Fruit fly (Drosophila melanogaster): Measurements from ENCODE around the gene CG3609.

CG3609 gene

dm6 chr2L:2372112-2372449 is 2.3 kb downstream of the CG3609 start:
- TF ChIP-seq Jra (GFP tag; optimal IDR thresholded peaks at IDR 0.05) (no peak), pan (optimal IDR thresholded peaks at IDR 0.05) (no peak)

- TF ChIP-seq dl (GFP tag; optimal IDR thresholded peaks at IDR 0.05; ENCODE audit: insufficient read depth in 1 of 2, partially characterized antibody in 2 of 2) = no peak
- no peak for TF ChIP-seq Dif (GFP tag; optimal IDR thresholded peaks at IDR 0.05; ENCODE audit: partially characterized antibody)
- no peak for TF ChIP-seq Rel (GFP tag; optimal IDR thresholded peaks at IDR 0.05)
- TF ChIP-seq Rel (tag; optimal IDR thresholded peaks at IDR 0.05) = no peak
- TF ChIP-seq usp (GFP tag; optimal IDR thresholded peaks at IDR 0.05) = no peak
Observed at dm6 chr2L:2371406-2372111, 2.9 kb downstream of the CG3609 start, which contains the start of gene CG3597. Gene CG3597 (minus strand): TSS chr2L:2371524.

DNA sequence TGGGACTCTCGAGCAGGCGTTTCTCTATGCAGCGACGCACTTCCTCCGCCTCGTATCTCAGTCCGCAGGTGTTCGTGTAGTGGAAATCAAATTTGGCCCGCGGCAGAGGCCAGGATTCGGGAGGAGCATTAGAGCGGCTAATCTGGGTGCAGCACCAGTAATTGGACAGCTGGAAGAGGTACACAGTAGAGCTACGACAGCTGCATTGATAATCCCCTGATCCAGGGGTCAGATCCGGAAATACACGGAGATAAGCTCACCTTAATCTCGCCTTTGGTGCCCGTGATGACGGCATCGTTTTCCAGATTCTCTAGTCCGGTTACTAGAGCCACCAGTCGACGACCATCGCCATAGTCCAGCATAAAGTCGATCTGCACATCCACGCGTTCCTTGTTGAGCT is 4.1 kb downstream of the CG3609 start:
- TF ChIP-seq sv (GFP tag; optimal IDR thresholded peaks at IDR 0.05) (no peak), Jra (GFP tag; optimal IDR thresholded peaks at IDR 0.05) (no peak), Abd-B (GFP tag; optimal IDR thresholded peaks at IDR 0.05) (no peak), CG32264 (GFP tag; optimal IDR thresholded peaks at IDR 0.05) (no peak), usp (GFP tag; optimal IDR thresholded peaks at IDR 0.05) (no peak), Sp1 (GFP tag; optimal IDR thresholded peaks at IDR 0.05) (no peak), brk (GFP tag; optimal IDR thresholded peaks at IDR 0.05) (no peak), dl (GFP tag; optimal IDR thresholded peaks at IDR 0.05; ENCODE audit: insufficient read depth in 1 of 2, partially characterized antibody in 2 of 2) (no peak), Dif (GFP tag; optimal IDR thresholded peaks at IDR 0.05; ENCODE audit: partially characterized antibody) (no peak), Rel (GFP tag; optimal IDR thresholded peaks at IDR 0.05) (no peak), Rel (tag; optimal IDR thresholded peaks at IDR 0.05) (no peak), pan (optimal IDR thresholded peaks at IDR 0.05) (no peak), Mio (GFP tag; optimal IDR thresholded peaks at IDR 0.05) (no peak)

- TF ChIP-seq Mio (GFP tag; optimal IDR thresholded peaks at IDR 0.05) (no peak), Rel (GFP tag; optimal IDR thresholded peaks at IDR 0.05) (no peak), Rel (tag; optimal IDR thresholded peaks at IDR 0.05) (no peak), psq (GFP tag; optimal IDR thresholded peaks at IDR 0.05) (no peak), lola (GFP tag; optimal IDR thresholded peaks at IDR 0.05) (no peak), Sp1 (GFP tag; optimal IDR thresholded peaks at IDR 0.05) (no peak), Jra (GFP tag; optimal IDR thresholded peaks at IDR 0.05) (no peak), jim (GFP tag; optimal IDR thresholded peaks at IDR 0.05) (no peak), tai (GFP tag; optimal IDR thresholded peaks at IDR 0.05) (no peak), Dif (GFP tag; optimal IDR thresholded peaks at IDR 0.05; ENCODE audit: partially characterized antibody) (no peak), h (GFP tag; optimal IDR thresholded peaks at IDR 0.05) (peak; percentile 17), rgr (GFP tag; optimal IDR thresholded peaks at IDR 0.05) (peak; percentile 26), dl (GFP tag; optimal IDR thresholded peaks at IDR 0.05; ENCODE audit: insufficient read depth in 1 of 2, partially characterized antibody in 2 of 2) (no peak), pan (optimal IDR thresholded peaks at IDR 0.05) (no peak), br (GFP tag; optimal IDR thresholded peaks at IDR 0.05) (no peak), fru (GFP tag; optimal IDR thresholded peaks at IDR 0.05) (peak; percentile 11), sv (GFP tag; optimal IDR thresholded peaks at IDR 0.05) (no peak), woc (GFP tag; optimal IDR thresholded peaks at IDR 0.05) (no peak), Myc (optimal IDR thresholded peaks at IDR 0.05) (no peak), HLH106 (tag; optimal IDR thresholded peaks at IDR 0.05) (peak; percentile 46), OdsH (GFP tag; optimal IDR thresholded peaks at IDR 0.05) (no peak), foxo (GFP tag; optimal IDR thresholded peaks at IDR 0.05) (peak in 1 of 2 experiments; percentile 32), brk (GFP tag; optimal IDR thresholded peaks at IDR 0.05) (no peak), ey (GFP tag; optimal IDR thresholded peaks at IDR 0.05) (no peak), Hr83 (GFP tag; optimal IDR thresholded peaks at IDR 0.05; ENCODE audit: poor library complexity, severe bottlenecking) (no peak), Abd-B (GFP tag; optimal IDR thresholded peaks at IDR 0.05) (no peak), CG9705 (GFP tag; optimal IDR thresholded peaks at IDR 0.05) (no peak), usp (GFP tag; optimal IDR thresholded peaks at IDR 0.05) (no peak), sage (GFP tag; optimal IDR thresholded peaks at IDR 0.05) (peak; percentile 7), dmrt93B (GFP tag; optimal IDR thresholded peaks at IDR 0.05) (no peak), N (GFP tag; optimal IDR thresholded peaks at IDR 0.05) (no peak), CG32264 (GFP tag; optimal IDR thresholded peaks at IDR 0.05) (no peak), dsf (GFP tag; optimal IDR thresholded peaks at IDR 0.05; ENCODE audit: borderline replicate concordance) (no peak), Dfd (GFP tag; optimal IDR thresholded peaks at IDR 0.05) (no peak), Hr78 (GFP tag; optimal IDR thresholded peaks at IDR 0.05) (no peak), Vsx2 (GFP tag; optimal IDR thresholded peaks at IDR 0.05; ENCODE audit: partially characterized antibody) (no peak), CrebA (GFP tag; optimal IDR thresholded peaks at IDR 0.05; ENCODE audit: borderline replicate concordance) (no peak)
Observed at dm6 chr2L:2365655-2366214, 8.7 kb downstream of the CG3609 start.
